Fruit fly (Drosophila melanogaster) whole organism, prepupa: ENCODE data around the gene Unr.

Experiments used
- Blimp-1 ChIP-seq: fragments of 200-800 bp; sonication (Bioruptor generic); optimal IDR thresholded peaks from 3 replicates; lab custom pipeline; 2017; ENCODE audit warnings: missing biosample characterization, missing genetic modification characterization, mild to moderate bottlenecking, moderate library complexity, missing genetic modification reagents
- CG10631 ChIP-seq: fragments of 200-800 bp; sonication (Bioruptor generic); optimal IDR thresholded peaks from 2 replicates; lab custom pipeline; 2016; ENCODE audit warnings: missing biosample characterization, missing genetic modification characterization
- CG10669 ChIP-seq: fragments of 200-800 bp; sonication (Bioruptor generic); optimal IDR thresholded peaks from 3 replicates; lab custom pipeline; 2018; ENCODE audit warnings: missing biosample characterization, mild to moderate bottlenecking, missing genetic modification characterization, moderate library complexity
- CG11762 ChIP-seq: fragments of 200-800 bp; sonication (Bioruptor generic); optimal IDR thresholded peaks from 3 replicates; lab custom pipeline; 2016; ENCODE audit warnings: missing biosample characterization, missing genetic modification characterization; ENCODE audit not compliant: insufficient read depth
- CG11902 ChIP-seq: fragments of 200-800 bp; sonication (Bioruptor generic); optimal IDR thresholded peaks from 3 replicates; lab custom pipeline; 2016; ENCODE audit warnings: missing biosample characterization, missing genetic modification characterization
- CG15336 ChIP-seq: fragments of 200-800 bp; sonication (Bioruptor generic); IDR thresholded peaks from 2 replicates; pipeline ENCODE4 v1.3.6; 2022; ENCODE audit warnings: missing biosample characterization, missing genetic modification characterization
- CG1621 ChIP-seq: fragments of 200-800 bp; sonication (Bioruptor generic); optimal IDR thresholded peaks from 3 replicates; lab custom pipeline; 2018; ENCODE audit warnings: missing biosample characterization, mild to moderate bottlenecking, missing genetic modification characterization
- CG16779 ChIP-seq: fragments of 200-800 bp; sonication (Bioruptor generic); optimal IDR thresholded peaks from 3 replicates; lab custom pipeline; 2017; ENCODE audit warnings: missing biosample characterization, mild to moderate bottlenecking, missing genetic modification characterization
- CG31627 ChIP-seq: fragments of 200-800 bp; sonication (Bioruptor generic); optimal IDR thresholded peaks from 3 replicates; lab custom pipeline; 2016; ENCODE audit warnings: missing biosample characterization, missing genetic modification characterization
- CG34406 ChIP-seq: fragments of 200-800 bp; sonication (Bioruptor generic); optimal IDR thresholded peaks from 3 replicates; lab custom pipeline; 2016; ENCODE audit warnings: missing biosample characterization, missing genetic modification characterization
- CG3919 ChIP-seq: fragments of 200-800 bp; sonication (Bioruptor generic); optimal IDR thresholded peaks from 3 replicates; lab custom pipeline; 2016; ENCODE audit warnings: missing biosample characterization, missing genetic modification characterization
- CG6163 ChIP-seq: fragments of 200-800 bp; sonication (Bioruptor generic); IDR thresholded peaks from 3 replicates; pipeline ENCODE4 v1.3.6; 2022; ENCODE audit warnings: missing biosample characterization, missing genetic modification characterization
- CG6792 ChIP-seq: fragments of 200-800 bp; sonication (Bioruptor generic); optimal IDR thresholded peaks from 3 replicates; lab custom pipeline; 2016; ENCODE audit warnings: missing biosample characterization, missing genetic modification characterization
- CG6854 ChIP-seq: fragments of 200-800 bp; sonication (Bioruptor generic); optimal IDR thresholded peaks from 2 replicates; lab custom pipeline; 2017; ENCODE audit warnings: missing biosample characterization, mild to moderate bottlenecking, missing genetic modification characterization
- CG7368 ChIP-seq: fragments of 200-800 bp; sonication (Bioruptor generic); optimal IDR thresholded peaks from 3 replicates; lab custom pipeline; 2016; ENCODE audit warnings: missing biosample characterization, missing genetic modification characterization
- CG8319 ChIP-seq: fragments of 200-800 bp; sonication (Bioruptor generic); optimal IDR thresholded peaks from 3 replicates; lab custom pipeline; 2016; ENCODE audit warnings: missing biosample characterization, missing genetic modification characterization
- CG8632 ChIP-seq: fragments of 200-800 bp; sonication (Bioruptor generic); optimal IDR thresholded peaks from 3 replicates; lab custom pipeline; 2016; ENCODE audit warnings: missing biosample characterization, missing genetic modification characterization
- Eip78C ChIP-seq: fragments of 200-800 bp; sonication (Bioruptor generic); peaks from one replicate; lab custom pipeline; 2016; ENCODE audit warnings: missing biosample characterization, missing genetic modification characterization
- Gug ChIP-seq: fragments of 200-800 bp; sonication (Bioruptor generic); IDR thresholded peaks from 2 replicates; pipeline ENCODE4 v1.3.6; 2022; ENCODE audit warnings: missing biosample characterization, missing genetic modification characterization
- Hr38 ChIP-seq: sonication (Bioruptor generic); optimal IDR thresholded peaks from 2 replicates; lab custom pipeline; 2016; ENCODE audit warnings: missing biosample characterization, missing genetic modification characterization
- Hr4 ChIP-seq: fragments of 200-800 bp; sonication (Bioruptor generic); optimal IDR thresholded peaks from 3 replicates; lab custom pipeline; 2016; ENCODE audit warnings: missing biosample characterization, missing genetic modification characterization
- Met ChIP-seq: fragments of 200-800 bp; sonication (Bioruptor generic); optimal IDR thresholded peaks from 3 replicates; lab custom pipeline; 2016; ENCODE audit warnings: missing biosample characterization, missing genetic modification characterization
- OdsH ChIP-seq: fragments of 200-800 bp; sonication (Bioruptor generic); optimal IDR thresholded peaks from 3 replicates; lab custom pipeline; 2016; ENCODE audit warnings: missing biosample characterization, missing genetic modification characterization
- Smox ChIP-seq: fragments of 200-800 bp; sonication (Bioruptor generic); optimal IDR thresholded peaks from 3 replicates; lab custom pipeline; 2016; ENCODE audit warnings: missing biosample characterization, missing genetic modification characterization
- Sox14 ChIP-seq: fragments of 200-800 bp; sonication (Bioruptor generic); optimal IDR thresholded peaks from 3 replicates; lab custom pipeline; 2016; ENCODE audit warnings: missing biosample characterization, missing genetic modification characterization
- Sox15 ChIP-seq: fragments of 200-800 bp; sonication (Bioruptor generic); optimal IDR thresholded peaks from 3 replicates; lab custom pipeline; 2016; ENCODE audit warnings: missing biosample characterization, missing genetic modification characterization
- achi ChIP-seq: fragments of 200-800 bp; sonication (Bioruptor generic); optimal IDR thresholded peaks from 3 replicates; lab custom pipeline; 2016; ENCODE audit warnings: missing biosample characterization, missing genetic modification characterization
- acj6 ChIP-seq: fragments of 200-800 bp; sonication (Bioruptor generic); optimal IDR thresholded peaks from 3 replicates; lab custom pipeline; 2016; ENCODE audit warnings: missing biosample characterization, missing genetic modification characterization
- cyc ChIP-seq: fragments of 200-800 bp; sonication (Bioruptor generic); optimal IDR thresholded peaks from 3 replicates; lab custom pipeline; 2016; ENCODE audit warnings: missing biosample characterization, missing genetic modification characterization
- dac ChIP-seq: fragments of 200-800 bp; sonication (Bioruptor generic); optimal IDR thresholded peaks from 2 replicates; lab custom pipeline; 2017; ENCODE audit warnings: missing biosample characterization, mild to moderate bottlenecking, missing genetic modification characterization
- dsx ChIP-seq: fragments of 200-800 bp; optimal IDR thresholded peaks from 3 replicates; lab custom pipeline; 2019; ENCODE audit warnings: missing biosample characterization, mild to moderate bottlenecking, missing genetic modification characterization, moderate library complexity; ENCODE audit not compliant: poor library complexity, severe bottlenecking
- eg ChIP-seq: fragments of 200-800 bp; sonication (Bioruptor generic); IDR thresholded peaks from 3 replicates; pipeline ENCODE4 v1.3.6; 2022; ENCODE audit warnings: missing biosample characterization, missing genetic modification characterization
- esn ChIP-seq: fragments of 200-800 bp; sonication (Bioruptor generic); optimal IDR thresholded peaks from 2 replicates; lab custom pipeline; 2016; ENCODE audit warnings: missing biosample characterization, mild to moderate bottlenecking, missing genetic modification characterization, moderate library complexity
- fkh ChIP-seq: fragments of 200-800 bp; sonication (Bioruptor generic); optimal IDR thresholded peaks from 3 replicates; lab custom pipeline; 2017; ENCODE audit warnings: missing biosample characterization, mild to moderate bottlenecking, missing genetic modification characterization, moderate library complexity
- lz ChIP-seq: fragments of 200-800 bp; sonication (Bioruptor generic); optimal IDR thresholded peaks from 3 replicates; lab custom pipeline; 2016; ENCODE audit warnings: missing biosample characterization, missing genetic modification characterization
- net ChIP-seq: fragments of 200-800 bp; sonication (Bioruptor generic); optimal IDR thresholded peaks from 3 replicates; lab custom pipeline; 2016; ENCODE audit warnings: missing biosample characterization, missing genetic modification characterization
- salr ChIP-seq, 2 experiments: fragments of 200-800 bp; sonication (Bioruptor generic); optimal IDR thresholded peaks; 3 replicates each; lab custom pipeline; 2016 to 2018; ENCODE audit warnings: missing biosample characterization in 2 of 2, missing genetic modification characterization in 2 of 2, mild to moderate bottlenecking in 1 of 2
- spab ChIP-seq: fragments of 200-800 bp; sonication (Bioruptor generic); optimal IDR thresholded peaks from 2 replicates; lab custom pipeline; 2017; ENCODE audit warnings: missing biosample characterization, mild to moderate bottlenecking, missing genetic modification characterization, missing genetic modification reagents
- topi ChIP-seq: fragments of 200-800 bp; sonication (Bioruptor generic); optimal IDR thresholded peaks from 3 replicates; lab custom pipeline; 2016; ENCODE audit warnings: missing biosample characterization, missing genetic modification characterization
- vri ChIP-seq: fragments of 200-800 bp; sonication (Bioruptor generic); optimal IDR thresholded peaks from 3 replicates; lab custom pipeline; 2016; ENCODE audit warnings: missing biosample characterization, mild to moderate bottlenecking, missing genetic modification characterization

Gene Unr

DNA sequence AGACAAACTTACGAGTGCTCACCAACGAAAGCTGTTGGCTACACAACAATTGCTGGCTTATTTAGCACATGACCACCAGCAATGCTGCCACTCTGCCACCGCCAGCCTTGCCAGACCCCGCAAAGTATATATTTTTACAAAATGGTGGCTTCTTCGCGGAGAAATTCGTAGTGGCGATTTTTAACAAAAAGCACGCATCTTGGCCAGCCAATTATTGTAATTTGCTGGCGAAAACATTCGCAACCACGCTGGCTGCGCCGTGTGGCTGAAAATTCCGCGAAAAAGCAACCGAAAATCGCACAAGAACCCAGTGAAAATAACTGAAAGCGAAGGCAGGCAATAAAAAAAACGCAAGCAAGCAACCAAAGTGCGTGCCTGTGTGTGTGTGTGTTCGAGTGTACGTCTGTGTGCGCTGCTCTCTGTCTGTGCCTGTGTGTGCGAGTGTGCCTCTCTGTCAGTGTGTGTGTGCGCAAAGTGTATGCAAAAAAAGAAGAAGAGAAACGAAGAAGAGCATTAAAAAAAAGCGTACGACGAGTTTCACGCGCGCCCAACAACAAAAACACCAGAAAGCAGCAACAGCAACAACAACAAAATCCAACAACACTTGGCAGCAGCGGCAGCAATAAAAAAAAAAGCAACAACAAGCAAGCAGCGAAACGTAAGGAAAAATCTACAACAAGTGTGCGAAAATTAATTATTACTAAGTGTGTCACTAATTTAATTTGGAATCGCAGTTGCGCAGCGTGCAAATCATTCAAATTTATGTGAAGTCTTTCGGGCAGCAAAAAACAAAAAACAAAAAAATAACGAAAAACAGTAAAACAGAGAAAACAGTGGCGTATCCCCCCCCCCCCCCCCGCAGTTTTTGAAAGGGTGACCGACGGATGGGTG, 7.9 kb upstream of the Unr start, which contains the start of gene Gug (continued):
- TF ChIP-seq dac (peak; percentile 91), achi (GFP tag; lab: Kevin White, UChicago) (peak; percentile 86), CG8319 (GFP tag; lab: Kevin White, UChicago) (peak; percentile 62), CG7368 (GFP tag; lab: Kevin White, UChicago) (peak; percentile 89), CG8632 (GFP tag; lab: Kevin White, UChicago) (peak; percentile 82), fkh (GFP tag; lab: Kevin White, UChicago) (no peak), dsx (GFP tag; lab: Kevin White, UChicago) (peak; percentile 94), Hr38 (GFP tag; lab: Kevin White, UChicago) (no peak), CG11762 (GFP tag; lab: Kevin White, UChicago) (peak; percentile 68), Eip78C (GFP tag; lab: Kevin White, UChicago) (peak; percentile 95), eg (GFP tag; lab: Robert Waterston, UW) (peak; percentile 98), CG15336 (GFP tag; lab: Robert Waterston, UW) (peak; percentile 94), esn (GFP tag; lab: Kevin White, UChicago) (peak; percentile 56), CG11902 (GFP tag; lab: Kevin White, UChicago) (no peak), CG6854 (peak; percentile 96), CG6792 (GFP tag; lab: Kevin White, UChicago) (peak; percentile 75), Blimp-1 (GFP tag; lab: Kevin White, UChicago) (peak; percentile 65), topi (peak; percentile 57), Gug (GFP tag; lab: Robert Waterston, UW) (peak; percentile 98), Sox14 (GFP tag; lab: Kevin White, UChicago) (peak; percentile 78), CG1621 (tag; lab: Kevin White, UChicago) (peak; percentile 97), Hr4 (peak; percentile 75), vri (peak; percentile 47), Sox15 (GFP tag; lab: Kevin White, UChicago) (no peak), Met (peak; percentile 53)
- TF ChIP-seq, all 60 proteins: peak for 51

- TF ChIP-seq fkh (GFP tag; lab: Kevin White, UChicago) (peak; percentile 83), Blimp-1 (GFP tag; lab: Kevin White, UChicago) (no peak), CG31627 (GFP tag; lab: Kevin White, UChicago) (no peak), CG6163 (GFP tag; lab: Robert Waterston, UW) (peak; percentile 8; the same call in 2 of the 3 replicates), CG8632 (GFP tag; lab: Kevin White, UChicago) (no peak), CG8319 (GFP tag; lab: Kevin White, UChicago) (no peak), CG34406 (GFP tag; lab: Kevin White, UChicago) (no peak), Smox (GFP tag; lab: Kevin White, UChicago) (no peak), Eip78C (GFP tag; lab: Kevin White, UChicago) (peak; percentile 39), CG11902 (GFP tag; lab: Kevin White, UChicago) (no peak), CG15336 (GFP tag; lab: Robert Waterston, UW) (0 out of 2 replicates have a peak, but pooled peaks have one; percentile 9), CG16779 (no peak)
Measured at dm6 chr3L:8449202-8449799, 7.1 kb upstream of the Unr start, which contains the start of gene CG6983. CG6983 (minus strand) TSS chr3L:8449377.

- peak; percentile 41 for TF ChIP-seq achi (GFP tag; lab: Kevin White, UChicago)
- TF ChIP-seq CG15336 (GFP tag; lab: Robert Waterston, UW), result 0 out of 2 replicates have a peak, but pooled peaks have one; percentile 13
- TF ChIP-seq Met, result peak; percentile 28
- TF ChIP-seq dsx (GFP tag; lab: Kevin White, UChicago), result peak; percentile 39
- TF ChIP-seq Gug (GFP tag; lab: Robert Waterston, UW), result peak; percentile 44; the same call in 1 of the 2 replicates
- peak; percentile 91 for TF ChIP-seq Eip78C (GFP tag; lab: Kevin White, UChicago)
- peak; percentile 12 for TF ChIP-seq dac
- TF ChIP-seq CG10631 (GFP tag; lab: Kevin White, UChicago), result peak; percentile 41
- no peak for TF ChIP-seq fkh (GFP tag; lab: Kevin White, UChicago)
- peak; percentile 41 for TF ChIP-seq cyc (GFP tag; lab: Kevin White, UChicago)
- TF ChIP-seq lz, result peak; percentile 55
- peak in 1 of 2 experiments; percentile 44 for TF ChIP-seq salr (GFP tag; optimal IDR thresholded peaks at IDR 0.05; lab: Kevin White, UChicago)
- no peak for TF ChIP-seq CG6854
- TF ChIP-seq Sox15 (GFP tag; lab: Kevin White, UChicago), result no peak
- peak; percentile 24 for TF ChIP-seq OdsH (GFP tag; lab: Kevin White, UChicago)
- peak; percentile 52; the same call in 1 of the 3 replicates for TF ChIP-seq CG6163 (GFP tag; lab: Robert Waterston, UW)
- peak; percentile 53 for TF ChIP-seq Smox (GFP tag; lab: Kevin White, UChicago)
- peak; percentile 40 for TF ChIP-seq net (GFP tag; lab: Kevin White, UChicago)
- TF ChIP-seq Hr38 (GFP tag; lab: Kevin White, UChicago), result no peak
- TF ChIP-seq spab (GFP tag; lab: Kevin White, UChicago), result peak; percentile 15
- peak; percentile 23 for TF ChIP-seq CG34406 (GFP tag; lab: Kevin White, UChicago)
- TF ChIP-seq Hr4, result peak; percentile 70
- TF ChIP-seq acj6 (GFP tag; lab: Kevin White, UChicago), result peak; percentile 13
- TF ChIP-seq Blimp-1 (GFP tag; lab: Kevin White, UChicago), result no peak
- TF ChIP-seq esn (GFP tag; lab: Kevin White, UChicago), result peak; percentile 68
- TF ChIP-seq CG10669, result peak; percentile 22
- TF ChIP-seq eg (GFP tag; lab: Robert Waterston, UW), result peak; percentile 63; the same call in 2 of the 3 replicates
- TF ChIP-seq CG3919, result peak; percentile 38
Measured at dm6 chr3L:8448517-8448889, 6.3 kb upstream of the Unr start.
